Worm (Caenorhabditis elegans) whole organism, late embryonic: ENCODE measurements around the gene F22H10.1.

Experiments used
- ceh-19 ChIP-seq: fragments of 200-800 bp; sonication (Bioruptor generic); optimal IDR thresholded peaks from 2 replicates; lab custom pipeline; 2018; ENCODE audit warnings: mild to moderate bottlenecking, missing genetic modification characterization, missing compliant biosample characterization
- ceh-31 ChIP-seq: sonication (generic microtip); optimal IDR thresholded peaks from 2 replicates; lab custom pipeline; 2016; ENCODE audit warnings: missing genetic modification characterization, missing compliant biosample characterization
- ceh-6 ChIP-seq: fragments of 200-800 bp; sonication (Bioruptor generic); optimal IDR thresholded peaks from 2 replicates; lab custom pipeline; 2018; ENCODE audit warnings: mild to moderate bottlenecking, missing genetic modification characterization, missing compliant biosample characterization
- madf-2 ChIP-seq: sonication (generic microtip); optimal IDR thresholded peaks from 2 replicates; lab custom pipeline; 2017; ENCODE audit warnings: missing genetic modification characterization, missing compliant biosample characterization
- nhr-11 ChIP-seq: fragments of 150-350 bp; optimal IDR thresholded peaks from 2 replicates; lab custom pipeline; 2014; ENCODE audit warnings: missing biosample characterization, missing genetic modification characterization
- unc-3 ChIP-seq, 2 experiments: fragments of 200-800 bp in 1 of 2; sonication (Bioruptor generic) in 1 of 2; sonication (generic microtip) in 1 of 2; conservative IDR thresholded peaks in 1 of 2; optimal IDR thresholded peaks in 1 of 2; 2 replicates each; pipeline versions ENCODE4 v1.3.6 to Lab custom; 2016 to 2022; ENCODE audit warnings: missing compliant biosample characterization in 2 of 2, missing genetic modification characterization in 2 of 2, missing genetic modification reagents in 1 of 2

DNA sequence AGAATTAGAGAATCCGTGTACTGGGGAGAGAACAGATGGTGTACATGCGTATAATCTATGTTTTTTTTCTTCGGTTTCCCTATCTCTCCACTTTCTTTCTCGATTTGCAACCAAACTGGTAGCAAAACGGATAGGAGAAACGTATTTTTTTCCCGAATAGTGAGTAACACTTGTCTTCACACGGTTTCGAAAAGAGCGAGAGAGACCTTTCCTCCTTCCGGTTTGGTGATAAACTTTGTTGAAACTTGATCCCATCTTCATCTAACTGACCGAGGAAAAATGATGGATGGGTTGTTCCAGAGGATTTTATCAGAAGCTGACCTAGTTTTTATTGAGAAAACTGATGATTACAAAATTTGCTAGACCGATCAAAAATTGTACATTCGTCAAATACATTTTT lies 43.9 kb upstream of the F22H10.1 start:
- TF ChIP-seq nhr-11 (no peak), ceh-6 (GFP tag; lab: Kevin White, UChicago) (no peak), ceh-31 (tag; lab: Kevin White, UChicago) (no peak), madf-2 (tag; lab: Kevin White, UChicago) (no peak), unc-3 (GFP tag; conservative IDR thresholded peaks at IDR 0.05; lab: Robert Waterston, UW) (no peak), unc-3 (tag; optimal IDR thresholded peaks at IDR 0.05; lab: Kevin White, UChicago) (no peak), ceh-19 (GFP tag; lab: Kevin White, UChicago) (no peak)
